Worm (Caenorhabditis elegans) whole organism, late embryonic: ENCODE measurements around the gene pnp-1.

Experiments used
- C38D4.7 ChIP-seq: fragments of 200-800 bp; sonication (Bioruptor generic); optimal IDR thresholded peaks from 2 replicates; lab custom pipeline; 2018; ENCODE audit warnings: mild to moderate bottlenecking, missing genetic modification characterization, moderate library complexity, missing compliant biosample characterization
- T23F11.4 ChIP-seq: fragments of 200-800 bp; sonication (Bioruptor generic); optimal IDR thresholded peaks from 2 replicates; lab custom pipeline; 2018; ENCODE audit warnings: mild to moderate bottlenecking, missing genetic modification characterization, missing compliant biosample characterization
- Y22D7AL.16 ChIP-seq: sonication (generic microtip); optimal IDR thresholded peaks from 2 replicates; lab custom pipeline; 2016; ENCODE audit warnings: missing genetic modification characterization, missing compliant biosample characterization
- ahr-1 ChIP-seq: sonication (generic microtip); optimal IDR thresholded peaks from 2 replicates; lab custom pipeline; 2016; ENCODE audit warnings: missing genetic modification characterization, missing compliant biosample characterization
- ceh-14 ChIP-seq: sonication (generic microtip); optimal IDR thresholded peaks from 2 replicates; lab custom pipeline; 2016; ENCODE audit warnings: missing genotype, missing genetic modification characterization, missing compliant biosample characterization
- ceh-18 ChIP-seq: sonication (generic microtip); optimal IDR thresholded peaks from 2 replicates; lab custom pipeline; 2016; ENCODE audit warnings: missing genetic modification characterization, missing compliant biosample characterization
- ceh-19 ChIP-seq: fragments of 200-800 bp; sonication (Bioruptor generic); optimal IDR thresholded peaks from 2 replicates; lab custom pipeline; 2018; ENCODE audit warnings: mild to moderate bottlenecking, missing genetic modification characterization, missing compliant biosample characterization
- ceh-22 ChIP-seq: sonication (generic microtip); optimal IDR thresholded peaks from 2 replicates; lab custom pipeline; 2017; ENCODE audit warnings: missing biosample characterization, missing genetic modification characterization
- ceh-30 ChIP-seq: fragments of 150-350 bp; optimal IDR thresholded peaks from 2 replicates; lab custom pipeline; 2014; ENCODE audit warnings: missing biosample characterization, missing genetic modification characterization
- ceh-31 ChIP-seq: sonication (generic microtip); optimal IDR thresholded peaks from 2 replicates; lab custom pipeline; 2016; ENCODE audit warnings: missing genetic modification characterization, missing compliant biosample characterization
- ceh-48 ChIP-seq: sonication (generic microtip); optimal IDR thresholded peaks from 2 replicates; lab custom pipeline; 2016; ENCODE audit warnings: missing genetic modification characterization, inconsistent platforms, missing compliant biosample characterization
- ceh-6 ChIP-seq: fragments of 200-800 bp; sonication (Bioruptor generic); optimal IDR thresholded peaks from 2 replicates; lab custom pipeline; 2018; ENCODE audit warnings: mild to moderate bottlenecking, missing genetic modification characterization, missing compliant biosample characterization
- che-1 ChIP-seq: sonication (generic microtip); optimal IDR thresholded peaks from 2 replicates; lab custom pipeline; 2016; ENCODE audit warnings: mild to moderate bottlenecking, missing genetic modification characterization, missing compliant biosample characterization
- dmd-4 ChIP-seq: sonication (generic microtip); optimal IDR thresholded peaks from 2 replicates; lab custom pipeline; 2016; ENCODE audit warnings: borderline replicate concordance, missing genetic modification characterization, missing compliant biosample characterization
- elt-4 ChIP-seq: sonication (generic microtip); optimal IDR thresholded peaks from 2 replicates; lab custom pipeline; 2016; ENCODE audit warnings: missing genetic modification characterization, missing compliant biosample characterization
- eyg-1 ChIP-seq: sonication (generic microtip); optimal IDR thresholded peaks from 2 replicates; lab custom pipeline; 2016; ENCODE audit warnings: missing genotype, missing genetic modification characterization, missing compliant biosample characterization
- fax-1 ChIP-seq: sonication (generic microtip); optimal IDR thresholded peaks from 2 replicates; lab custom pipeline; 2016; ENCODE audit warnings: missing genotype, missing genetic modification characterization, missing compliant biosample characterization
- fkh-10 ChIP-seq: fragments of 150-350 bp; optimal IDR thresholded peaks from 2 replicates; lab custom pipeline; 2014; ENCODE audit warnings: missing biosample characterization, missing genetic modification reagents, missing genetic modification characterization
- fkh-6 ChIP-seq: sonication (generic microtip); optimal IDR thresholded peaks from 2 replicates; lab custom pipeline; 2016; ENCODE audit warnings: missing genetic modification characterization, missing compliant biosample characterization
- gmeb-2 ChIP-seq: sonication (generic microtip); optimal IDR thresholded peaks from 2 replicates; lab custom pipeline; 2016; ENCODE audit warnings: missing genetic modification characterization, inconsistent platforms, missing compliant biosample characterization
- hlh-13 ChIP-seq: fragments of 200-800 bp; sonication (Bioruptor generic); optimal IDR thresholded peaks from 2 replicates; lab custom pipeline; 2018; ENCODE audit warnings: mild to moderate bottlenecking, missing genetic modification characterization, missing compliant biosample characterization
- hlh-15 ChIP-seq: sonication (generic microtip); optimal IDR thresholded peaks from 2 replicates; lab custom pipeline; 2016; ENCODE audit warnings: missing genetic modification characterization, missing compliant biosample characterization
- hlh-30 ChIP-seq: sonication (generic microtip); optimal IDR thresholded peaks from 2 replicates; lab custom pipeline; 2017; ENCODE audit warnings: antibody characterized with exemption, missing genetic modification characterization, missing compliant biosample characterization; ENCODE audit not compliant: insufficient read depth
- hlh-6 ChIP-seq: sonication (generic microtip); optimal IDR thresholded peaks from 2 replicates; lab custom pipeline; 2016; ENCODE audit warnings: missing genotype, missing genetic modification characterization, missing compliant biosample characterization
- lin-11 ChIP-seq: fragments of 200-800 bp; sonication (Bioruptor generic); optimal IDR thresholded peaks from 2 replicates; lab custom pipeline; 2018; ENCODE audit warnings: mild to moderate bottlenecking, missing genetic modification characterization, missing compliant biosample characterization
- madf-2 ChIP-seq: sonication (generic microtip); optimal IDR thresholded peaks from 2 replicates; lab custom pipeline; 2017; ENCODE audit warnings: missing genetic modification characterization, missing compliant biosample characterization
- mec-3 ChIP-seq: sonication (generic microtip); optimal IDR thresholded peaks from 2 replicates; lab custom pipeline; 2016; ENCODE audit warnings: borderline replicate concordance, missing genetic modification characterization, missing compliant biosample characterization
- pag-3 ChIP-seq: sonication (generic microtip); optimal IDR thresholded peaks from 2 replicates; lab custom pipeline; 2016; ENCODE audit warnings: missing compliant biosample characterization, missing genetic modification characterization, borderline replicate concordance
- pat-9 ChIP-seq: fragments of 200-800 bp; sonication (Bioruptor generic); optimal IDR thresholded peaks from 2 replicates; lab custom pipeline; 2018; ENCODE audit warnings: mild to moderate bottlenecking, missing genetic modification characterization, moderate library complexity, missing compliant biosample characterization
- ref-2 ChIP-seq: sonication (generic microtip); optimal IDR thresholded peaks from 2 replicates; lab custom pipeline; 2016; ENCODE audit warnings: missing genetic modification characterization, missing compliant biosample characterization
- sdc-2 ChIP-seq: sonication (generic microtip); optimal IDR thresholded peaks from 2 replicates; lab custom pipeline; 2016; ENCODE audit warnings: missing genotype, missing genetic modification characterization, missing compliant biosample characterization
- sox-4 ChIP-seq: sonication (generic microtip); optimal IDR thresholded peaks from 2 replicates; lab custom pipeline; 2017; ENCODE audit warnings: mild to moderate bottlenecking, missing genetic modification characterization, inconsistent platforms, missing compliant biosample characterization
- tbx-2 ChIP-seq: sonication (generic microtip); optimal IDR thresholded peaks from 2 replicates; lab custom pipeline; 2016; ENCODE audit warnings: missing genetic modification characterization, missing compliant biosample characterization
- tbx-7 ChIP-seq: sonication (generic microtip); optimal IDR thresholded peaks from 2 replicates; lab custom pipeline; 2016; ENCODE audit warnings: missing genotype, missing genetic modification characterization, missing compliant biosample characterization
- ttx-3 ChIP-seq: sonication (generic microtip); optimal IDR thresholded peaks from 2 replicates; lab custom pipeline; 2016; ENCODE audit warnings: missing genetic modification reagents, missing genetic modification characterization, missing compliant biosample characterization
- unc-3 ChIP-seq, 2 experiments: fragments of 200-800 bp in 1 of 2; sonication (Bioruptor generic) in 1 of 2; sonication (generic microtip) in 1 of 2; conservative IDR thresholded peaks in 1 of 2; optimal IDR thresholded peaks in 1 of 2; 2 replicates each; pipeline versions ENCODE4 v1.3.6 to Lab custom; 2016 to 2022; ENCODE audit warnings: missing compliant biosample characterization in 2 of 2, missing genetic modification characterization in 2 of 2, missing genetic modification reagents in 1 of 2
- unc-42 ChIP-seq: sonication (generic microtip); optimal IDR thresholded peaks from 2 replicates; lab custom pipeline; 2016; ENCODE audit warnings: missing genotype, missing genetic modification characterization, missing compliant biosample characterization
- unc-86 ChIP-seq: sonication (generic microtip); optimal IDR thresholded peaks from 2 replicates; lab custom pipeline; 2016; ENCODE audit warnings: missing genetic modification characterization, missing compliant biosample characterization
- zip-5 ChIP-seq: sonication (generic microtip); optimal IDR thresholded peaks from 2 replicates; lab custom pipeline; 2016; ENCODE audit warnings: missing genetic modification characterization, missing compliant biosample characterization
- ztf-16 ChIP-seq: sonication (generic microtip); optimal IDR thresholded peaks from 2 replicates; lab custom pipeline; 2017; ENCODE audit warnings: missing genetic modification characterization, missing compliant biosample characterization

pnp-1 gene

DNA sequence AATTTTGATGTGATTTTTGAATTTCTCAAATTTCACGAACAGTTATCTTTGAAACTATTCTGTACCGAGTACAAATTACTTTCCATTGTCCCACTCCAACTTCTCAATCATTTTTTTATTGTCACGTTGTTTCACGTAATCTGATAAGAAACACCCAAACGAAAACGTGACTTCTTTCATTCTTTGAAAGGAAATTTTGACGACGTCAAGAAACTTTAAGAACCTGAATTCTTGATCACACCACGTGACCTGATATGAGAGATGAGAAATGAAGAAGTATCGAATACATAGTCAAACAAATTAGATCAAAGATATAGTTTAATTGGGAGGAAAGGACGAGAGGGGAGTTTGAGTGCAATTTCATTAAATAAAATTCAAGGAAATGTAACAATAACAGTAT lies 11.4 kb upstream of the pnp-1 start:
- TF ChIP-seq tbx-2 (tag; lab: Kevin White, UChicago) (no peak), ahr-1 (no peak), unc-3 (GFP tag; conservative IDR thresholded peaks at IDR 0.05; lab: Robert Waterston, UW) (no peak), unc-3 (tag; optimal IDR thresholded peaks at IDR 0.05; lab: Kevin White, UChicago) (no peak), ztf-16 (tag; lab: Kevin White, UChicago) (no peak), T23F11.4 (GFP tag; lab: Kevin White, UChicago) (no peak), dmd-4 (tag; lab: Kevin White, UChicago) (no peak), ceh-31 (tag; lab: Kevin White, UChicago) (no peak), gmeb-2 (tag; lab: Kevin White, UChicago) (no peak), hlh-6 (no peak), ceh-30 (no peak), fkh-10 (GFP tag; lab: Kevin White, UChicago) (no peak), madf-2 (no peak)
- TF ChIP-seq, all 69 proteins: peak for 0

DNA sequence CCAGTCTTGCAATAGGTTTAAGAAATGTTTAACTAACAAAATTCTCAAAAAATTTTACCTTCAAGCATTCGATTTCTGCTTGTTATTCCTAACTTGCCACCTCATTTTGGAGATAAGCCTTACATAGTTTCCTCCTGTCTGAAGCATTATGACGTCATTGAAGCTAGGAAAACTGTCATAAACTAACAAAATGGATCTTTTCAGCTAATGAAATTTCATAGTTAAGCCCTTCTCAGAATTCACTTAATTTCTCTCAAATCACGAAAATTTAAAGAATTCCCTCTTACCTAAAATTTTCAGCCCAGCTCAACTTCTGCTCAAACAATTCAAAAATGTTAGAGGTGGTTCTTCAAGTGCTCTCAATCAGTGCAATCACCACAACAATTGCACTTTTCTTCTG lies 9.1 kb upstream of the pnp-1 start, which contains the start of gene swt-1:
TSS of gene swt-1 (plus strand) at position 301 of the 400 bp plus-strand sequence.
- TF ChIP-seq zip-5 (tag; lab: Kevin White, UChicago) (no peak), ttx-3 (tag; lab: Kevin White, UChicago) (no peak), sox-4 (tag; lab: Kevin White, UChicago) (no peak), hlh-13 (GFP tag; lab: Kevin White, UChicago) (no peak), unc-3 (GFP tag; conservative IDR thresholded peaks at IDR 0.05; lab: Robert Waterston, UW) (no peak), unc-3 (tag; optimal IDR thresholded peaks at IDR 0.05; lab: Kevin White, UChicago) (no peak), unc-42 (tag; lab: Kevin White, UChicago) (no peak)
- TF ChIP-seq, all 69 proteins: peak for 0

DNA sequence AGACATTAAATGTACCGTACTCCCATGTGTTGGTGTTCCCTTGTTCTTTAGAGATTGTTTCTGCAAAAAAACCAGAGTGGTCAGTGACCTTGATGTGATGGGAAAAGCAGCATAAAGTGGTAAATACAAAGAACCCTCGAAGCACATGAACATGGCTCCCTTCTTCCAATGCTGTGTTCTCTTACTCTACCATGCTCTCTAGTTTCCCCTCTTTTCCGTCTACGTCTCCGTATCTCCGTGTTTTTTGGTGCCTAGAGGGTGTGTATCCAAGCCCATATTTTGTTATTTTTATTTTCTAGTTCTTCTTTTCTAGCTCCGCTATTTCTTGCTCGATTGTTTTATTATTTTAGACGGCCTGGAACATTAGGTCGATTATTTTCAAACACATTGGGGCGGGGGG lies 8.5 kb upstream of the pnp-1 start:
- no peak for TF ChIP-seq sdc-2 (tag; lab: Kevin White, UChicago)
- no peak for TF ChIP-seq hlh-30 (tag; lab: Kevin White, UChicago)
- no peak for TF ChIP-seq ceh-14 (tag; lab: Kevin White, UChicago)
- no peak for TF ChIP-seq ttx-3 (tag; lab: Kevin White, UChicago)
- no peak for TF ChIP-seq fkh-6 (tag; lab: Kevin White, UChicago)
- TF ChIP-seq unc-86 (tag; lab: Kevin White, UChicago) = no peak
- no peak for TF ChIP-seq ref-2 (tag; lab: Kevin White, UChicago)
- no peak for TF ChIP-seq hlh-6
- no peak for TF ChIP-seq ceh-30
- TF ChIP-seq pat-9 = no peak
- no peak for TF ChIP-seq hlh-15 (tag; lab: Kevin White, UChicago)
- TF ChIP-seq lin-11 (tag; lab: Kevin White, UChicago) = no peak
- TF ChIP-seq mec-3 = no peak
- no peak for TF ChIP-seq dmd-4 (tag; lab: Kevin White, UChicago)

DNA sequence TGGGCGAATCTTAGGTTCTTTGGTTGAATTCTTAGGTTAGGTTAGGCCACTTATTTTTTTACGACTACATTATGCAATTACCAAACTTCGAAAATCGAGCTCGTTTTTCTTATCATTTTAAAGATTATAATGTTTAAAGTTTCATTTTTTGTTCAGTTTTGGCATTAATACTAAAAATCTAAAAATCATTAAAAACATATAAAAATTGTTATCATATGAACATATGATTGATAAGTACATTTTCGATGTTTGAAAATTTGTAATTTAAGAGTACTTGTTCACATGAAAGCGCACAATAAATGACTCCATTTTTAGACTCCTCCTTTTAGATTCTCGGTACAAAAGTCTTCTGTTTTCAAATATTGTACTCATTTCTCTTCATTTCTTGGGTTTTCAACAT lies 7.0 kb upstream of the pnp-1 start:
- TF ChIP-seq ceh-18 (tag; lab: Kevin White, UChicago) (no peak), ceh-22 (tag; lab: Kevin White, UChicago) (no peak), ceh-19 (GFP tag; lab: Kevin White, UChicago) (no peak), gmeb-2 (tag; lab: Kevin White, UChicago) (no peak), che-1 (tag; lab: Kevin White, UChicago) (no peak), Y22D7AL.16 (tag; lab: Kevin White, UChicago) (no peak), fkh-6 (tag; lab: Kevin White, UChicago) (no peak), hlh-6 (no peak), fax-1 (tag; lab: Kevin White, UChicago) (no peak), unc-3 (GFP tag; conservative IDR thresholded peaks at IDR 0.05; lab: Robert Waterston, UW) (no peak), unc-3 (tag; optimal IDR thresholded peaks at IDR 0.05; lab: Kevin White, UChicago) (no peak), ceh-6 (no peak), hlh-30 (tag; lab: Kevin White, UChicago) (no peak), tbx-7 (tag; lab: Kevin White, UChicago) (no peak), hlh-15 (tag; lab: Kevin White, UChicago) (no peak), elt-4 (tag; lab: Kevin White, UChicago) (no peak), C38D4.7 (GFP tag; lab: Kevin White, UChicago) (no peak), ceh-48 (tag; lab: Kevin White, UChicago) (no peak), eyg-1 (tag; lab: Kevin White, UChicago) (no peak), T23F11.4 (GFP tag; lab: Kevin White, UChicago) (no peak), pag-3 (tag; lab: Kevin White, UChicago) (no peak)
